Worm (Caenorhabditis elegans) whole organism, L3 larva: ENCODE measurements around the gene tftc-5.

Experiments
- ceh-16 ChIP-seq: sonication (generic microtip); optimal IDR thresholded peaks from 2 replicates; lab custom pipeline; 2017; ENCODE audit warnings: missing biosample characterization, missing genetic modification characterization
- fos-1 ChIP-seq: fragments of 150-350 bp; optimal IDR thresholded peaks from 2 replicates; lab custom pipeline; 2014; ENCODE audit warnings: missing biosample characterization, missing genetic modification characterization
- hmg-11 ChIP-seq: sonication (generic microtip); optimal IDR thresholded peaks from 2 replicates; lab custom pipeline; 2016; ENCODE audit warnings: missing genetic modification characterization, missing compliant biosample characterization
- sea-2 ChIP-seq: fragments of 150-350 bp; sonication (generic microtip); optimal IDR thresholded peaks from 4 replicates; lab custom pipeline; 2014; ENCODE audit warnings: missing biosample characterization, missing genetic modification reagents, missing genetic modification characterization

ce11 chrIII:3984049-3984484, 37.9 kb upstream of the tftc-5 start:
- TF ChIP-seq sea-2 (no peak), ceh-16 (tag; lab: Kevin White, UChicago) (no peak), fos-1 (tag; lab: Kevin White, UChicago) (no peak), hmg-11 (tag; lab: Kevin White, UChicago) (peak; percentile 36)
